Worm (Caenorhabditis elegans) whole organism, L3 larva: ENCODE data around the gene prx-2.

Experiments used
- ceh-16 ChIP-seq: sonication (generic microtip); optimal IDR thresholded peaks from 2 replicates; lab custom pipeline; 2017; ENCODE audit warnings: missing biosample characterization, missing genetic modification characterization
- elt-3 ChIP-seq, 3 experiments: fragments of 150-350 bp in 1 of 3; sonication (generic microtip) in 2 of 3; optimal IDR thresholded peaks; 2 replicates in 2 of 3; 4 replicates in 1 of 3; lab custom pipeline; 2014 to 2017; ENCODE audit warnings: missing biosample characterization in 3 of 3, missing genetic modification characterization in 3 of 3

DNA sequence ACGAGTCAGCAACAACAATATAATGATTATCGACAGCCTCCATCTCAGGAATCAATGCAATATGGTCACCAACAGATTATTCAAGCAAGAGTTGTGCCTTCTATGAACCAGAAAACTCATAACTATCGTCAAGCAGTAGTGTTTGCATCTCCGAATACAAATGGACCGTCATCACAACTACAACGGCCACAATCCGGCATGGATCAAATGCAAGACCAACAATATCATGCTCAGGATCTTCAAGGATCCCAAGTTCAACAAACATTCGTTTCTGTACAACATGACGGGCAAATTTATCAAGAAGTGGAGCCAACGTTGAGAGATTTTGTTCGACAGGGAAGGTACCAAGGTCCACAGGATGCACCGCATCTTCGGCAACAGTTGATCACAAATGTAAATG is 46.9 kb upstream of the prx-2 start:
- TF ChIP-seq elt-3 (tag; optimal IDR thresholded peaks at IDR 0.05; lab: Kevin White, UChicago): no peak
- no peak for TF ChIP-seq ceh-16 (tag; lab: Kevin White, UChicago)
